Fruit fly (Drosophila melanogaster): ENCODE data around the gene CG34328.

- TF ChIP-seq CG16815 (GFP tag; optimal IDR thresholded peaks at IDR 0.05) (no peak), CG12769 (tag; optimal IDR thresholded peaks at IDR 0.05) (peak; percentile 6)
Observed at dm6 chrX:18407394-18407721, 7.5 kb upstream of the CG34328 start.

Measured in whole organism, embryonic.